Worm (Caenorhabditis elegans) whole organism, midembryonic: ENCODE results near the gene C40A11.6.

Source experiments
- T22C8.4 ChIP-seq: fragments of 200-800 bp; sonication (Bioruptor generic); IDR thresholded peaks from 2 replicates; pipeline ENCODE4 v1.3.6; 2022; ENCODE audit warnings: missing genetic modification characterization, missing compliant biosample characterization
- cog-1 ChIP-seq: sonication (generic microtip); optimal IDR thresholded peaks from 2 replicates; lab custom pipeline; 2016; ENCODE audit warnings: missing genetic modification characterization, missing compliant biosample characterization
- flt-1 ChIP-seq: fragments of 200-800 bp; sonication (Bioruptor generic); IDR thresholded peaks from 2 replicates; pipeline ENCODE4 v1.3.6; 2022; ENCODE audit warnings: missing genetic modification characterization, missing compliant biosample characterization
- med-1 ChIP-seq: sonication (generic microtip); optimal IDR thresholded peaks from 2 replicates; lab custom pipeline; 2017; ENCODE audit warnings: missing genetic modification characterization, mild to moderate bottlenecking, missing compliant biosample characterization, antibody characterized with exemption, missing genetic modification reagents; ENCODE audit not compliant: insufficient read depth
- ref-1 ChIP-seq: fragments of 200-800 bp; sonication (Bioruptor generic); conservative IDR thresholded peaks from 2 replicates; pipeline ENCODE4 v1.3.6; 2022; ENCODE audit warnings: missing genetic modification reagents, missing genetic modification characterization, missing compliant biosample characterization
- tab-1 ChIP-seq: fragments of 200-800 bp; sonication (Bioruptor generic); IDR thresholded peaks from 2 replicates; pipeline ENCODE4 v1.3.6; 2022; ENCODE audit warnings: missing genetic modification characterization, missing compliant biosample characterization
- ztf-23 ChIP-seq: fragments of 200-800 bp; sonication (Bioruptor generic); IDR thresholded peaks from 2 replicates; pipeline ENCODE4 v1.3.6; 2022; ENCODE audit warnings: missing genetic modification reagents, missing genetic modification characterization, missing compliant biosample characterization
- ztf-29 ChIP-seq: fragments of 200-800 bp; sonication (Bioruptor generic); IDR thresholded peaks from 2 replicates; pipeline ENCODE4 v1.3.6; 2022; ENCODE audit warnings: missing genetic modification reagents, missing genetic modification characterization, missing compliant biosample characterization

DNA sequence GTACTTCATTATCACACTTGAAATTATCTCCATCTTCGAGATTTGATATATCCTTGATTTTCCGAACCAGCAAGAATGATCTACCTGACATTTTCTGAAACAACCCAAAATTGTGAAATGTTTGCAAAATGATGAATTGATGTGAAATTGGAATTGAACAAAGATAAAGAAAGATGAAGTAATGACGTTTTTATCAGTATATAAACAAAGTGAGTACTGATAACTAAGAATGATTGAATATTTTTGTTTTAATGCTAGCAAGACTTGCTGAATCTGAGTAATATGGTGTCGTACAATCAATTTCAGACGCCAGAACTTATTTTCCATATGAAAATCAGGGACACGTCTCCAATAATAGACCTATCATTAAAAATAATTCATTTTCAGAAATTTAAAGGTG is 23.4 kb downstream of the C40A11.6 start, which contains the start of gene math-37:
- TF ChIP-seq flt-1 (GFP tag; lab: Robert Waterston, UW), result no peak
- no peak for TF ChIP-seq ztf-23 (GFP tag; lab: Robert Waterston, UW)
- no peak for TF ChIP-seq T22C8.4 (GFP tag; lab: Robert Waterston, UW)
- no peak for TF ChIP-seq ref-1 (GFP tag; lab: Robert Waterston, UW)
- TF ChIP-seq med-1, result no peak
- TF ChIP-seq cog-1, result no peak
- no peak for TF ChIP-seq ztf-29 (GFP tag; lab: Robert Waterston, UW)
- TF ChIP-seq tab-1 (GFP tag; lab: Robert Waterston, UW), result no peak
